Fruit fly (Drosophila melanogaster) whole organism, embryonic: ENCODE data around the gene ind.
A peak's percentile ranks its signal among the peaks of the same experiment; 100 is the strongest.

Source experiments
- Adf1 ChIP-seq: fragments of 200-800 bp; sonication (Bioruptor generic); IDR thresholded peaks from 2 replicates; pipeline ENCODE4 v1.3.6; 2022; ENCODE audit warnings: missing biosample characterization, missing genetic modification characterization
- BtbVII ChIP-seq: fragments of 200-800 bp; sonication (Bioruptor generic); optimal IDR thresholded peaks from 3 replicates; lab custom pipeline; 2017; ENCODE audit warnings: missing biosample characterization, mild to moderate bottlenecking, missing genetic modification characterization
- CG12104 ChIP-seq: fragments of 200-800 bp; sonication (Bioruptor generic); optimal IDR thresholded peaks from 3 replicates; lab custom pipeline; 2016; ENCODE audit warnings: missing biosample characterization, missing genetic modification characterization
- CG12942 ChIP-seq: fragments of 200-800 bp; sonication (Bioruptor generic); optimal IDR thresholded peaks from 3 replicates; lab custom pipeline; 2016; ENCODE audit warnings: missing biosample characterization, missing genetic modification characterization
- CG14014 ChIP-seq: fragments of 200-800 bp; sonication (Bioruptor generic); IDR thresholded peaks from 2 replicates; pipeline ENCODE4 v1.3.6; 2022; ENCODE audit warnings: missing biosample characterization, missing genetic modification characterization
- CG15479 ChIP-seq: fragments of 200-800 bp; sonication (Bioruptor generic); optimal IDR thresholded peaks from 3 replicates; lab custom pipeline; 2019; ENCODE audit warnings: missing biosample characterization, mild to moderate bottlenecking, missing genetic modification characterization, moderate library complexity
- CG17829 ChIP-seq: fragments of 200-800 bp; optimal IDR thresholded peaks from 2 replicates; lab custom pipeline; 2019; ENCODE audit warnings: missing biosample characterization, mild to moderate bottlenecking, missing genetic modification characterization, moderate library complexity
- CG34376 ChIP-seq: fragments of 200-800 bp; sonication (Bioruptor generic); optimal IDR thresholded peaks from 2 replicates; lab custom pipeline; 2018; ENCODE audit warnings: missing biosample characterization, mild to moderate bottlenecking, missing genetic modification characterization
- CG4707 ChIP-seq: fragments of 200-800 bp; sonication (Bioruptor generic); optimal IDR thresholded peaks from 2 replicates; lab custom pipeline; 2018; ENCODE audit warnings: missing biosample characterization, mild to moderate bottlenecking, missing genetic modification characterization, moderate library complexity
- CG6683 ChIP-seq: fragments of 200-800 bp; sonication (Bioruptor generic); optimal IDR thresholded peaks from 2 replicates; lab custom pipeline; 2017; ENCODE audit warnings: missing biosample characterization, mild to moderate bottlenecking, missing genetic modification characterization, missing genetic modification reagents
- CG6689 ChIP-seq: fragments of 200-800 bp; sonication (Bioruptor generic); IDR thresholded peaks from 2 replicates; pipeline ENCODE4 v1.3.6; 2022; ENCODE audit warnings: missing biosample characterization, missing genetic modification characterization
- CG6765 ChIP-seq: fragments of 200-800 bp; sonication (Bioruptor generic); optimal IDR thresholded peaks from 3 replicates; lab custom pipeline; 2017; ENCODE audit warnings: missing biosample characterization, mild to moderate bottlenecking, missing genetic modification characterization
- CG8089 ChIP-seq: fragments of 200-800 bp; sonication (Bioruptor generic); optimal IDR thresholded peaks from 3 replicates; lab custom pipeline; 2016; ENCODE audit warnings: missing biosample characterization, missing genetic modification characterization
- CG9437 ChIP-seq: fragments of 200-800 bp; sonication (Bioruptor generic); optimal IDR thresholded peaks from 2 replicates; lab custom pipeline; 2018; ENCODE audit warnings: missing biosample characterization, mild to moderate bottlenecking, missing genetic modification characterization
- Camta ChIP-seq: fragments of 200-800 bp; sonication (Bioruptor generic); optimal IDR thresholded peaks from 2 replicates; lab custom pipeline; 2016; ENCODE audit warnings: missing biosample characterization, missing genetic modification characterization
- CoRest ChIP-seq: fragments of 200-800 bp; sonication (Bioruptor generic); optimal IDR thresholded peaks from 3 replicates; lab custom pipeline; 2018; ENCODE audit warnings: missing biosample characterization, mild to moderate bottlenecking, missing genetic modification characterization, moderate library complexity
- D ChIP-seq, 2 experiments: fragments of 200-800 bp in 1 of 2; fragments of >200 bp in 1 of 2; sonication (Bioruptor generic) in 1 of 2; optimal IDR thresholded peaks; 2 replicates in 1 of 2; 3 replicates in 1 of 2; lab custom pipeline; 2017; ENCODE audit warnings: mild to moderate bottlenecking in 1 of 2, missing biosample characterization in 1 of 2, missing genetic modification characterization in 1 of 2, missing genetic modification reagents in 1 of 2
- D19A ChIP-seq: fragments of 200-800 bp; optimal IDR thresholded peaks from 3 replicates; lab custom pipeline; 2019; ENCODE audit warnings: missing biosample characterization, mild to moderate bottlenecking, missing genetic modification characterization, moderate library complexity
- E2f1 ChIP-seq: fragments of 200-800 bp; sonication (Bioruptor generic); IDR thresholded peaks from 2 replicates; pipeline ENCODE4 v1.3.6; 2022; ENCODE audit warnings: missing biosample characterization, missing genetic modification characterization
- E2f2 ChIP-seq: fragments of 200-800 bp; sonication (Bioruptor generic); IDR thresholded peaks from 2 replicates; pipeline ENCODE4 v1.3.6; 2022; ENCODE audit warnings: missing biosample characterization, missing genetic modification characterization
- Ets97D ChIP-seq: fragments of 200-800 bp; sonication (Bioruptor generic); optimal IDR thresholded peaks from 3 replicates; lab custom pipeline; 2016; ENCODE audit warnings: missing biosample characterization, missing genetic modification characterization
- H2.0 ChIP-seq: fragments of 200-800 bp; sonication (Bioruptor generic); IDR thresholded peaks from 2 replicates; pipeline ENCODE4 v1.3.6; 2022; ENCODE audit warnings: missing biosample characterization, missing genetic modification characterization
- HLH4C ChIP-seq: fragments of 200-800 bp; sonication (Bioruptor generic); IDR thresholded peaks from 3 replicates; pipeline ENCODE4 v1.3.6; 2022; ENCODE audit warnings: missing biosample characterization, missing genetic modification characterization; ENCODE audit not compliant: partially characterized antibody
- Hmr ChIP-seq: fragments of 200-800 bp; sonication (Bioruptor generic); optimal IDR thresholded peaks from 3 replicates; lab custom pipeline; 2017; ENCODE audit warnings: mild to moderate bottlenecking, missing biosample characterization, missing genetic modification reagents, missing genetic modification characterization
- Jarid2 ChIP-seq: fragments of 200-800 bp; sonication (Bioruptor generic); optimal IDR thresholded peaks from 3 replicates; lab custom pipeline; 2017; ENCODE audit warnings: mild to moderate bottlenecking, missing biosample characterization, missing genetic modification reagents, missing genetic modification characterization
- Med ChIP-seq: fragments of 200-800 bp; sonication (Bioruptor generic); peaks from one replicate; lab custom pipeline; 2016; ENCODE audit warnings: missing biosample characterization, missing genetic modification characterization, mild to moderate bottlenecking, inconsistent platforms, moderate library complexity
- NFAT ChIP-seq: fragments of 200-800 bp; sonication (Bioruptor generic); IDR thresholded peaks from 2 replicates; pipeline ENCODE4 v1.3.6; 2022; ENCODE audit warnings: missing biosample characterization, missing genetic modification characterization
- Ssrp ChIP-seq: fragments of 200-800 bp; sonication (Bioruptor generic); optimal IDR thresholded peaks from 2 replicates; lab custom pipeline; 2018; ENCODE audit warnings: missing biosample characterization, mild to moderate bottlenecking, missing genetic modification characterization, moderate library complexity
- Taf1 ChIP-seq: fragments of 200-800 bp; sonication (Bioruptor generic); IDR thresholded peaks from 2 replicates; pipeline ENCODE4 v1.3.6; 2022; ENCODE audit warnings: missing biosample characterization, missing genetic modification characterization
- ab ChIP-seq: fragments of 200-800 bp; sonication (Bioruptor generic); optimal IDR thresholded peaks from 2 replicates; lab custom pipeline; 2016; ENCODE audit warnings: missing biosample characterization, missing genetic modification characterization
- bbx ChIP-seq: fragments of 200-800 bp; sonication (Bioruptor generic); IDR thresholded peaks from 2 replicates; pipeline ENCODE4 v1.3.6; 2022; ENCODE audit warnings: missing biosample characterization, missing genetic modification characterization; ENCODE audit not compliant: partially characterized antibody
- cwo ChIP-seq: fragments of 200-800 bp; sonication (Bioruptor generic); optimal IDR thresholded peaks from 3 replicates; lab custom pipeline; 2017; ENCODE audit warnings: missing biosample characterization, missing genetic modification characterization, mild to moderate bottlenecking, moderate library complexity, missing genetic modification reagents
- exex ChIP-seq: fragments of 200-800 bp; sonication (Bioruptor generic); optimal IDR thresholded peaks from 4 replicates; lab custom pipeline; 2018; ENCODE audit warnings: missing biosample characterization, mild to moderate bottlenecking, missing genetic modification characterization, moderate library complexity
- ftz-f1 ChIP-seq: fragments of 200-800 bp; sonication (Bioruptor generic); optimal IDR thresholded peaks from 2 replicates; lab custom pipeline; 2016; ENCODE audit warnings: missing biosample characterization, missing genetic modification characterization
- gcm2 ChIP-seq: fragments of 200-800 bp; sonication (Bioruptor generic); optimal IDR thresholded peaks from 2 replicates; lab custom pipeline; 2016; ENCODE audit warnings: missing biosample characterization, missing genetic modification characterization
- gfzf ChIP-seq: fragments of 200-800 bp; sonication (Bioruptor generic); optimal IDR thresholded peaks from 2 replicates; lab custom pipeline; 2016; ENCODE audit warnings: missing biosample characterization, mild to moderate bottlenecking, missing genetic modification characterization, moderate library complexity
- ham ChIP-seq: fragments of 200-800 bp; sonication (Bioruptor generic); IDR thresholded peaks from 2 replicates; pipeline ENCODE4 v1.3.6; 2022; ENCODE audit warnings: missing biosample characterization, missing genetic modification characterization
- hb ChIP-seq: fragments of 200-800 bp; sonication (Bioruptor generic); IDR thresholded peaks from 3 replicates; pipeline ENCODE4 v1.3.6; 2022; ENCODE audit warnings: missing biosample characterization, missing genetic modification characterization; ENCODE audit not compliant: partially characterized antibody
- ind ChIP-seq: fragments of 200-800 bp; sonication (Bioruptor generic); optimal IDR thresholded peaks from 3 replicates; lab custom pipeline; 2016; ENCODE audit warnings: missing biosample characterization, missing genetic modification characterization
- jigr1 ChIP-seq: fragments of 200-800 bp; sonication (Bioruptor generic); IDR thresholded peaks from 3 replicates; pipeline ENCODE4 v1.3.6; 2022; ENCODE audit warnings: missing biosample characterization, missing genetic modification characterization
- lilli ChIP-seq: fragments of 200-800 bp; sonication (Bioruptor generic); optimal IDR thresholded peaks from 3 replicates; lab custom pipeline; 2016; ENCODE audit warnings: missing biosample characterization, missing genetic modification characterization
- onecut ChIP-seq: fragments of 200-800 bp; sonication (Bioruptor generic); IDR thresholded peaks from 2 replicates; pipeline ENCODE4 v1.3.6; 2022; ENCODE audit warnings: missing biosample characterization, missing genetic modification characterization
- pnt ChIP-seq: fragments of 200-800 bp; sonication (Bioruptor generic); optimal IDR thresholded peaks from 3 replicates; lab custom pipeline; 2016; ENCODE audit warnings: missing biosample characterization, missing genetic modification characterization
- psq ChIP-seq: fragments of 200-800 bp; sonication (Bioruptor generic); optimal IDR thresholded peaks from 2 replicates; lab custom pipeline; 2017; ENCODE audit warnings: missing biosample characterization, missing genetic modification characterization
- pzg ChIP-seq: fragments of 200-800 bp; sonication (Bioruptor generic); optimal IDR thresholded peaks from 3 replicates; lab custom pipeline; 2018; ENCODE audit warnings: missing biosample characterization, mild to moderate bottlenecking, missing genetic modification characterization, moderate library complexity
- repo ChIP-seq: fragments of 200-800 bp; sonication (Bioruptor generic); optimal IDR thresholded peaks from 2 replicates; lab custom pipeline; 2016; ENCODE audit warnings: missing biosample characterization, missing genetic modification characterization
- ttk ChIP-seq: fragments of 200-800 bp; sonication (Bioruptor generic); IDR thresholded peaks from 2 replicates; pipeline ENCODE4 v2.1.2; 2022; ENCODE audit warnings: missing biosample characterization, missing genetic modification characterization
- wor ChIP-seq: fragments of 200-800 bp; sonication (Bioruptor generic); IDR thresholded peaks from 2 replicates; pipeline ENCODE4 v1.3.6; 2022; ENCODE audit warnings: missing biosample characterization, missing genetic modification characterization
- zfh1 ChIP-seq: fragments of 200-800 bp; sonication (Bioruptor generic); IDR thresholded peaks from 3 replicates; pipeline ENCODE4 v1.3.6; 2022; ENCODE audit warnings: missing biosample characterization, missing genetic modification characterization
- zfh2 ChIP-seq: fragments of 200-800 bp; sonication (Bioruptor generic); optimal IDR thresholded peaks from 2 replicates; lab custom pipeline; 2016; ENCODE audit warnings: missing biosample characterization, missing genetic modification characterization

The ind gene

dm6 chr3L:15034061-15034713 lies 9.5 kb downstream of the ind start (continued):
- TF ChIP-seq Taf1 (GFP tag; lab: Robert Waterston, UW): no peak
- no peak for TF ChIP-seq onecut
- TF ChIP-seq ind: peak; percentile 68
- no peak for TF ChIP-seq gfzf (GFP tag; lab: Kevin White, UChicago)
- no peak for TF ChIP-seq NFAT (GFP tag; lab: Robert Waterston, UW)
- TF ChIP-seq pzg (GFP tag; lab: Kevin White, UChicago): no peak
- TF ChIP-seq gcm2 (GFP tag; lab: Kevin White, UChicago): no peak
- TF ChIP-seq CG34376: peak; percentile 27
- TF ChIP-seq jigr1: no peak
- peak; percentile 56 for TF ChIP-seq cwo
- TF ChIP-seq psq (GFP tag; lab: Kevin White, UChicago): no peak
- no peak for TF ChIP-seq ftz-f1
- TF ChIP-seq ttk (GFP tag; lab: Robert Waterston, UW): no peak
- no peak for TF ChIP-seq pnt (GFP tag; lab: Kevin White, UChicago)
- TF ChIP-seq D19A (tag; lab: Kevin White, UChicago): peak; percentile 32
- peak; percentile 53 for TF ChIP-seq CG6765 (GFP tag; lab: Kevin White, UChicago)
- TF ChIP-seq Med (GFP tag; lab: Kevin White, UChicago): peak; percentile 56
- no peak for TF ChIP-seq bbx
- peak; percentile 3 for TF ChIP-seq exex (tag; lab: Kevin White, UChicago)
- TF ChIP-seq E2f1 (GFP tag; lab: Robert Waterston, UW): no peak
- peak; percentile 26 for TF ChIP-seq CG17829
- peak; percentile 53 for TF ChIP-seq CoRest
- no peak for TF ChIP-seq CG4707 (GFP tag; lab: Kevin White, UChicago)
- peak; percentile 14 for TF ChIP-seq BtbVII (GFP tag; lab: Kevin White, UChicago)
- no peak for TF ChIP-seq CG14014 (GFP tag; lab: Robert Waterston, UW)
- no peak for TF ChIP-seq repo (GFP tag; lab: Kevin White, UChicago)
- TF ChIP-seq H2.0 (GFP tag; lab: Robert Waterston, UW): no peak
- no peak for TF ChIP-seq CG6689
- peak; percentile 21 for TF ChIP-seq CG12104 (GFP tag; lab: Kevin White, UChicago)
- TF ChIP-seq E2f2 (GFP tag; lab: Robert Waterston, UW): no peak
- no peak for TF ChIP-seq Jarid2 (GFP tag; lab: Kevin White, UChicago)
- peak; percentile 32 for TF ChIP-seq Ssrp (tag; lab: Kevin White, UChicago)
- TF ChIP-seq Ets97D (GFP tag; lab: Kevin White, UChicago): no peak
- no peak for TF ChIP-seq CG6683 (GFP tag; lab: Kevin White, UChicago)
- no peak for TF ChIP-seq HLH4C
- TF ChIP-seq Hmr: peak; percentile 64
- TF ChIP-seq Camta (GFP tag; lab: Kevin White, UChicago): no peak
- TF ChIP-seq ab (GFP tag; lab: Kevin White, UChicago): no peak
- no peak for TF ChIP-seq zfh2 (GFP tag; lab: Kevin White, UChicago)
- no peak for TF ChIP-seq D (optimal IDR thresholded peaks at IDR 0.05; lab: Kevin White, UChicago)
- TF ChIP-seq D (GFP tag; optimal IDR thresholded peaks at IDR 0.05; lab: Kevin White, UChicago): peak; percentile 30
- no peak for TF ChIP-seq CG15479 (GFP tag; lab: Kevin White, UChicago)
- no peak for TF ChIP-seq hb
- TF ChIP-seq Adf1 (GFP tag; lab: Robert Waterston, UW): no peak
- TF ChIP-seq zfh1 (GFP tag; lab: Robert Waterston, UW): no peak
- TF ChIP-seq wor (GFP tag; lab: Robert Waterston, UW): no peak
- no peak for TF ChIP-seq lilli (GFP tag; lab: Kevin White, UChicago)
- no peak for TF ChIP-seq ham (GFP tag; lab: Robert Waterston, UW)
- no peak for TF ChIP-seq CG8089 (GFP tag; lab: Kevin White, UChicago)
- TF ChIP-seq CG9437: peak; percentile 40
- no peak for TF ChIP-seq CG12942
